Worm (Caenorhabditis elegans) whole organism, L4 larva: ENCODE data around the gene F35D11.1.

Experiments
- cey-2 ChIP-seq: sonication (generic microtip); optimal IDR thresholded peaks from 3 replicates; lab custom pipeline; 2017; ENCODE audit warnings: missing genetic modification characterization, mild to moderate bottlenecking, missing compliant biosample characterization, antibody characterized with exemption, borderline replicate concordance; ENCODE audit not compliant: insufficient read depth
- dmd-8 ChIP-seq: fragments of 200-800 bp; sonication (Bioruptor generic); IDR thresholded peaks from 2 replicates; pipeline ENCODE4 v1.3.6; 2022; ENCODE audit warnings: missing genetic modification characterization, missing compliant biosample characterization
- lin-15B ChIP-seq: fragments of 150-350 bp; sonication (generic microtip); optimal IDR thresholded peaks from 3 replicates; lab custom pipeline; 2014; ENCODE audit warnings: missing biosample characterization, missing genetic modification characterization
- lin-39 ChIP-seq: fragments of 150-350 bp; optimal IDR thresholded peaks from 2 replicates; lab custom pipeline; 2014; ENCODE audit warnings: missing biosample characterization, missing genetic modification reagents, missing genetic modification characterization
- mdt-29 ChIP-seq: fragments of 200-800 bp; sonication (Bioruptor generic); IDR thresholded peaks from 2 replicates; pipeline ENCODE4 v1.3.6; 2022; ENCODE audit warnings: missing genetic modification reagents, missing genetic modification characterization, missing compliant biosample characterization
- snpc-4 ChIP-seq: fragments of 150-350 bp; optimal IDR thresholded peaks from 2 replicates; lab custom pipeline; 2014; ENCODE audit warnings: missing biosample characterization, missing genetic modification characterization

DNA sequence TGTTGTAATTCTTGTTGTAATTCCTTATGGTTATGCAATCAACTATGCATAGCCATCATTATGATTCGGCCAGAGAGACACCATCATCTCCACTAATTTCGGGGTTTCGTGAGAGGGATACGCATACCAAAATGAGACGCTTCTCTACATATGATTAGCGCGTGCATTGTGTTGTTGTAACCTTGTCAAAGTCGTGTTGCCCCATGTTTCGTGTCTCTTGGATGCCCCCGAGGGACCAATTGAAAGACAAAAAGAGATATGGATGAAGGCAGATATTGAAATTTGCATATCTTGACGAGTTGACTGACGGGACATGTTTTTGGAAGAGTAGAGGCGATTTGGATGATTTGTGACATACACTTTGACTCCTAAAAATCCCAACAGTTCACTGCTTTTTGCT, 47.3 kb upstream of the F35D11.1 start:
- TF ChIP-seq mdt-29 (GFP tag; lab: Robert Waterston, UW) = no peak
- no peak for TF ChIP-seq lin-39 (tag; lab: Kevin White, UChicago)
- TF ChIP-seq dmd-8 (GFP tag; lab: Robert Waterston, UW) = no peak
- TF ChIP-seq snpc-4 (tag; lab: Kevin White, UChicago) = no peak
- TF ChIP-seq cey-2 = no peak
- TF ChIP-seq lin-15B (tag; lab: Kevin White, UChicago) = no peak
